Worm (Caenorhabditis elegans) whole organism, young adult: ENCODE measurements around the gene csn-6.

Experiments used
- F52B5.7 ChIP-seq: sonication (generic microtip); optimal IDR thresholded peaks from 2 replicates; lab custom pipeline; 2016; ENCODE audit warnings: mild to moderate bottlenecking, missing genetic modification characterization, missing compliant biosample characterization
- akir-1 ChIP-seq: fragments of 200-800 bp; sonication (Bioruptor generic); optimal IDR thresholded peaks from 2 replicates; lab custom pipeline; 2018; ENCODE audit warnings: mild to moderate bottlenecking, missing genetic modification characterization, moderate library complexity, missing compliant biosample characterization
- athp-1 ChIP-seq: sonication (generic microtip); optimal IDR thresholded peaks from 2 replicates; lab custom pipeline; 2017; ENCODE audit warnings: mild to moderate bottlenecking, missing genetic modification characterization, missing compliant biosample characterization
- attf-3 ChIP-seq: fragments of 200-800 bp; sonication (Bioruptor generic); conservative IDR thresholded peaks from 2 replicates; pipeline ENCODE4 v1.3.6; 2022; ENCODE audit warnings: missing genetic modification reagents, missing genetic modification characterization, missing compliant biosample characterization
- cebp-2 ChIP-seq: fragments of 200-800 bp; sonication (Bioruptor generic); IDR thresholded peaks from 2 replicates; pipeline ENCODE4 v1.3.6; 2022; ENCODE audit warnings: missing genetic modification characterization, missing compliant biosample characterization
- hlh-12 ChIP-seq: sonication (generic microtip); optimal IDR thresholded peaks from 2 replicates; lab custom pipeline; 2016; ENCODE audit warnings: missing genetic modification characterization, missing compliant biosample characterization
- lin-54 ChIP-seq: fragments of 200-800 bp; sonication (Bioruptor generic); optimal IDR thresholded peaks from 2 replicates; lab custom pipeline; 2018; ENCODE audit warnings: mild to moderate bottlenecking, missing genetic modification characterization, missing compliant biosample characterization
- mcd-1 ChIP-seq: fragments of 200-800 bp; sonication (Bioruptor generic); IDR thresholded peaks from 2 replicates; pipeline ENCODE4 v1.3.6; 2022; ENCODE audit warnings: missing genetic modification reagents, missing genetic modification characterization, missing compliant biosample characterization
- nhr-90 ChIP-seq: sonication (generic microtip); optimal IDR thresholded peaks from 2 replicates; lab custom pipeline; 2016; ENCODE audit warnings: missing genotype, mild to moderate bottlenecking, missing genetic modification characterization, missing compliant biosample characterization
- unc-130 ChIP-seq: sonication (generic microtip); optimal IDR thresholded peaks from 2 replicates; lab custom pipeline; 2016; ENCODE audit warnings: missing genetic modification reagents, missing genetic modification characterization, missing compliant biosample characterization
- unc-62 ChIP-seq: fragments of 150-350 bp; optimal IDR thresholded peaks from 2 replicates; lab custom pipeline; 2014; ENCODE audit warnings: missing biosample characterization, missing genetic modification reagents, missing genetic modification characterization
- ztf-18 ChIP-seq: sonication (generic microtip); optimal IDR thresholded peaks from 2 replicates; lab custom pipeline; 2016; ENCODE audit warnings: missing genotype, mild to moderate bottlenecking, missing genetic modification characterization, missing compliant biosample characterization
- ztf-3 ChIP-seq: fragments of 200-800 bp; sonication (Bioruptor generic); optimal IDR thresholded peaks from 2 replicates; lab custom pipeline; 2018; ENCODE audit warnings: mild to moderate bottlenecking, missing genetic modification characterization, missing compliant biosample characterization

DNA sequence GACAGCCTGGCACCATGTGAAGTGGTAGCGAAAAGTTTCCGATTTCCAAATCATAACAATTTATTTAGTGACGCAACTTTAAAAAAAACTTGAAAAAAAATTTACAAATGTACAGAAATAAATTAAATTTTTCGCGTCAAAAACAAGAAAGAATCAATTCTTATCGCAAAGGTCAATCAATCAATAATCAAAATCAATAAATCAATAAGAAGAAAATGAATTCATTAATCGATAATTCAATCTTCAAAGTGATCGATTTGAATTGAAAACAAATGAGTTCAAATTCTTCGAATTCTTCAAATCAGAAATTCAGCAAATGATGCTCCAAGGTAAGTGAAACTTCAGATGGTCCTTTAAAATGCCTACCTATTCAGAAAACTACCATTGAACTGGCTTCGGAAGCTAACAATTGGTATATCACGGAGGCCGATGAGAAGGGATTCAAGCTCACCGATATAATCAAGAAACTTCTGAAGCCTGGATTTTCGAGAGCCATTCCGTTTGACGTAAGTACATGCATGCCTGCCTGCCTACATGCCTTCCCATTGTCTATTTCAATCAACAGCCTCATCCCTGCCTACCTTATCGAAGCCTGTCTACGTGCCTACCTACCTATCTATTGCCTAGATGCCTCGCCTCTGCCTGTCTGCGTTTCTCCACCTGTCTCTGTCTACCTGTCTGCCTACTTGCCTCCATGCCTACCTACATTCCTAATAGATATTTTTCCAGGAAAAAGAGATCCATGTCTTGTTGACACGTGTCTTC lies 19.4 kb downstream of the csn-6 start:
- TF ChIP-seq unc-62 (no peak), mcd-1 (GFP tag; lab: Robert Waterston, UW) (no peak), akir-1 (no peak), hlh-12 (no peak), F52B5.7 (tag; lab: Kevin White, UChicago) (no peak), cebp-2 (GFP tag; lab: Robert Waterston, UW) (peak; percentile 49; the same call in 1 of the 2 replicates), ztf-3 (GFP tag; lab: Kevin White, UChicago) (no peak), lin-54 (GFP tag; lab: Kevin White, UChicago) (no peak), attf-3 (GFP tag; lab: Robert Waterston, UW) (no peak), ztf-18 (no peak), athp-1 (tag; lab: Kevin White, UChicago) (no peak), unc-130 (GFP tag; lab: Kevin White, UChicago) (no peak), nhr-90 (no peak)
